Fruit fly (Drosophila melanogaster) whole organism, embryonic: ENCODE data around the gene CG8159.

Experiments
- CG10209 ChIP-seq: fragments of 200-800 bp; sonication (Bioruptor generic); optimal IDR thresholded peaks from 3 replicates; lab custom pipeline; 2017; ENCODE audit warnings: missing biosample characterization, mild to moderate bottlenecking, missing genetic modification characterization, missing genetic modification reagents
- CG12391 ChIP-seq: fragments of 200-800 bp; sonication (Bioruptor generic); optimal IDR thresholded peaks from 3 replicates; lab custom pipeline; 2018; ENCODE audit warnings: missing biosample characterization, mild to moderate bottlenecking, missing genetic modification characterization, moderate library complexity
- CG15269 ChIP-seq: fragments of 200-800 bp; sonication (Bioruptor generic); optimal IDR thresholded peaks from 2 replicates; lab custom pipeline; 2018; ENCODE audit warnings: missing biosample characterization, mild to moderate bottlenecking, missing genetic modification characterization, moderate library complexity
- CG15479 ChIP-seq: fragments of 200-800 bp; sonication (Bioruptor generic); optimal IDR thresholded peaks from 3 replicates; lab custom pipeline; 2019; ENCODE audit warnings: missing biosample characterization, mild to moderate bottlenecking, missing genetic modification characterization, moderate library complexity
- CG17385 ChIP-seq: fragments of 200-800 bp; sonication (Bioruptor generic); optimal IDR thresholded peaks from 3 replicates; lab custom pipeline; 2018; ENCODE audit warnings: missing biosample characterization, mild to moderate bottlenecking, missing genetic modification characterization
- CG17568 ChIP-seq: fragments of 200-800 bp; sonication (Bioruptor generic); optimal IDR thresholded peaks from 2 replicates; lab custom pipeline; 2018; ENCODE audit warnings: missing biosample characterization, mild to moderate bottlenecking, missing genetic modification characterization, moderate library complexity
- CG1792 ChIP-seq: fragments of 200-800 bp; sonication (Bioruptor generic); optimal IDR thresholded peaks from 2 replicates; lab custom pipeline; 2016; ENCODE audit warnings: missing biosample characterization, missing genetic modification characterization
- CG18262 ChIP-seq: fragments of 200-800 bp; optimal IDR thresholded peaks from 3 replicates; lab custom pipeline; 2019; ENCODE audit warnings: missing biosample characterization, mild to moderate bottlenecking, missing genetic modification characterization, moderate library complexity
- CG1832 ChIP-seq: fragments of 200-800 bp; sonication (Bioruptor generic); optimal IDR thresholded peaks from 2 replicates; lab custom pipeline; 2017; ENCODE audit warnings: missing biosample characterization, mild to moderate bottlenecking, missing genetic modification characterization, inconsistent platforms
- CG2120 ChIP-seq: fragments of 200-800 bp; sonication (Bioruptor generic); optimal IDR thresholded peaks from 3 replicates; lab custom pipeline; 2016; ENCODE audit warnings: missing biosample characterization, missing genetic modification characterization
- CG30020 ChIP-seq: fragments of 200-800 bp; optimal IDR thresholded peaks from 2 replicates; lab custom pipeline; 2019; ENCODE audit warnings: missing biosample characterization, mild to moderate bottlenecking, missing genetic modification characterization, moderate library complexity
- CG30403 ChIP-seq: fragments of 200-800 bp; sonication (Bioruptor generic); optimal IDR thresholded peaks from 3 replicates; lab custom pipeline; 2016; ENCODE audit warnings: missing biosample characterization, missing genetic modification characterization
- CG30431 ChIP-seq: fragments of 200-800 bp; sonication (Bioruptor generic); optimal IDR thresholded peaks from 2 replicates; lab custom pipeline; 2017; ENCODE audit warnings: missing biosample characterization, missing genetic modification characterization
- CG31441 ChIP-seq: fragments of 200-800 bp; sonication (Bioruptor generic); IDR thresholded peaks from 2 replicates; pipeline ENCODE4 v1.3.6; 2022; ENCODE audit warnings: missing biosample characterization, missing genetic modification characterization
- CG3281 ChIP-seq: fragments of 200-800 bp; sonication (Bioruptor generic); optimal IDR thresholded peaks from 3 replicates; lab custom pipeline; 2017; ENCODE audit warnings: missing biosample characterization, mild to moderate bottlenecking, missing genetic modification characterization
- CG43689 ChIP-seq: fragments of 200-800 bp; sonication (Bioruptor generic); IDR thresholded peaks from 2 replicates; pipeline ENCODE4 v1.3.6; 2022; ENCODE audit warnings: missing biosample characterization, missing genetic modification characterization
- CG4707 ChIP-seq: fragments of 200-800 bp; sonication (Bioruptor generic); optimal IDR thresholded peaks from 2 replicates; lab custom pipeline; 2018; ENCODE audit warnings: missing biosample characterization, mild to moderate bottlenecking, missing genetic modification characterization, moderate library complexity
- CG4854 ChIP-seq: fragments of 200-800 bp; sonication (Bioruptor generic); optimal IDR thresholded peaks from 2 replicates; lab custom pipeline; 2016; ENCODE audit warnings: missing biosample characterization, missing genetic modification characterization, inconsistent platforms
- CG8924 ChIP-seq: fragments of 200-800 bp; optimal IDR thresholded peaks from 3 replicates; lab custom pipeline; 2019; ENCODE audit warnings: missing biosample characterization, mild to moderate bottlenecking, missing genetic modification characterization, moderate library complexity
- HHEX ChIP-seq: fragments of 200-800 bp; sonication (Bioruptor generic); optimal IDR thresholded peaks from 3 replicates; lab custom pipeline; 2017; ENCODE audit warnings: missing biosample characterization, mild to moderate bottlenecking, missing genetic modification characterization, missing genetic modification reagents
- Hand ChIP-seq: fragments of 200-800 bp; sonication (Bioruptor generic); optimal IDR thresholded peaks from 2 replicates; lab custom pipeline; 2017; ENCODE audit warnings: mild to moderate bottlenecking, missing biosample characterization, missing genetic modification reagents, missing genetic modification characterization
- Hmr ChIP-seq: fragments of 200-800 bp; sonication (Bioruptor generic); optimal IDR thresholded peaks from 3 replicates; lab custom pipeline; 2017; ENCODE audit warnings: mild to moderate bottlenecking, missing biosample characterization, missing genetic modification reagents, missing genetic modification characterization
- Hr51 ChIP-seq, 2 experiments: fragments of 200-800 bp; sonication (Bioruptor generic); optimal IDR thresholded peaks; 2 replicates in 1 of 2; 3 replicates in 1 of 2; lab custom pipeline; 2016 to 2018; ENCODE audit warnings: missing biosample characterization in 2 of 2, missing genetic modification characterization in 2 of 2, mild to moderate bottlenecking in 1 of 2, moderate library complexity in 1 of 2
- Lpt ChIP-seq: fragments of >200 bp; optimal IDR thresholded peaks from 2 replicates; lab custom pipeline; 2018; ENCODE audit warnings: missing biosample characterization, missing genetic modification characterization
- MESR4 ChIP-seq: fragments of 200-800 bp; sonication (Bioruptor generic); optimal IDR thresholded peaks from 2 replicates; lab custom pipeline; 2018; ENCODE audit warnings: missing biosample characterization, mild to moderate bottlenecking, missing genetic modification characterization, moderate library complexity
- Med ChIP-seq: fragments of 200-800 bp; sonication (Bioruptor generic); peaks from one replicate; lab custom pipeline; 2016; ENCODE audit warnings: missing biosample characterization, missing genetic modification characterization, mild to moderate bottlenecking, inconsistent platforms, moderate library complexity
- Nf-YC ChIP-seq: fragments of 200-800 bp; optimal IDR thresholded peaks from 3 replicates; lab custom pipeline; 2019; ENCODE audit warnings: missing biosample characterization, mild to moderate bottlenecking, missing genetic modification characterization, moderate library complexity
- Optix ChIP-seq: fragments of 200-800 bp; sonication (Bioruptor generic); IDR thresholded peaks from 3 replicates; pipeline ENCODE4 v1.3.6; 2022; ENCODE audit warnings: missing biosample characterization, missing genetic modification characterization
- Ptx1 ChIP-seq: fragments of 200-800 bp; sonication (Bioruptor generic); IDR thresholded peaks from 2 replicates; pipeline ENCODE4 v1.3.6; 2022; ENCODE audit warnings: missing biosample characterization, missing genetic modification characterization
- Rfx ChIP-seq: fragments of 200-800 bp; sonication (Bioruptor generic); IDR thresholded peaks from 2 replicates; pipeline ENCODE4 v1.3.6; 2022; ENCODE audit warnings: missing biosample characterization, missing genetic modification characterization
- Ssrp ChIP-seq: fragments of 200-800 bp; sonication (Bioruptor generic); optimal IDR thresholded peaks from 2 replicates; lab custom pipeline; 2018; ENCODE audit warnings: missing biosample characterization, mild to moderate bottlenecking, missing genetic modification characterization, moderate library complexity
- TFAM ChIP-seq: fragments of 200-800 bp; sonication (Bioruptor generic); optimal IDR thresholded peaks from 2 replicates; lab custom pipeline; 2017; ENCODE audit warnings: missing biosample characterization, missing genetic modification characterization, inconsistent platforms
- btn ChIP-seq: fragments of 200-800 bp; sonication (Bioruptor generic); optimal IDR thresholded peaks from 2 replicates; lab custom pipeline; 2016; ENCODE audit warnings: missing biosample characterization, missing genetic modification characterization
- esg ChIP-seq: fragments of 200-800 bp; sonication (Bioruptor generic); conservative IDR thresholded peaks from 2 replicates; pipeline ENCODE4 v1.3.6; 2022; ENCODE audit warnings: missing biosample characterization, missing genetic modification characterization
- exex ChIP-seq: fragments of 200-800 bp; sonication (Bioruptor generic); optimal IDR thresholded peaks from 4 replicates; lab custom pipeline; 2018; ENCODE audit warnings: missing biosample characterization, mild to moderate bottlenecking, missing genetic modification characterization, moderate library complexity
- fd3F ChIP-seq: fragments of 200-800 bp; sonication (Bioruptor generic); optimal IDR thresholded peaks from 2 replicates; lab custom pipeline; 2018; ENCODE audit warnings: missing biosample characterization, mild to moderate bottlenecking, missing genetic modification characterization, moderate library complexity
- fd96Cb ChIP-seq: fragments of 200-800 bp; sonication (Bioruptor generic); optimal IDR thresholded peaks from 2 replicates; lab custom pipeline; 2018; ENCODE audit warnings: missing biosample characterization, mild to moderate bottlenecking, missing genetic modification characterization, moderate library complexity
- gcm ChIP-seq: fragments of 200-800 bp; sonication (Bioruptor generic); optimal IDR thresholded peaks from 2 replicates; lab custom pipeline; 2019; ENCODE audit warnings: missing biosample characterization, mild to moderate bottlenecking, missing genetic modification characterization, moderate library complexity
- gem ChIP-seq: fragments of 200-800 bp; sonication (Bioruptor generic); optimal IDR thresholded peaks from 2 replicates; lab custom pipeline; 2019; ENCODE audit warnings: missing biosample characterization, mild to moderate bottlenecking, missing genetic modification characterization, moderate library complexity
- gsb ChIP-seq: fragments of 200-800 bp; sonication (Bioruptor generic); IDR thresholded peaks from 2 replicates; pipeline ENCODE4 v1.3.6; 2022; ENCODE audit warnings: missing biosample characterization, missing genetic modification characterization
- lilli ChIP-seq: fragments of 200-800 bp; sonication (Bioruptor generic); optimal IDR thresholded peaks from 3 replicates; lab custom pipeline; 2016; ENCODE audit warnings: missing biosample characterization, missing genetic modification characterization
- nmo ChIP-seq: fragments of 200-800 bp; sonication (Bioruptor generic); optimal IDR thresholded peaks from 2 replicates; lab custom pipeline; 2018; ENCODE audit warnings: missing biosample characterization, mild to moderate bottlenecking, missing genetic modification characterization, moderate library complexity
- nom ChIP-seq: fragments of 200-800 bp; sonication (Bioruptor generic); optimal IDR thresholded peaks from 2 replicates; lab custom pipeline; 2017; ENCODE audit warnings: missing biosample characterization, missing genetic modification characterization, mild to moderate bottlenecking, moderate library complexity, missing genetic modification reagents
- rib ChIP-seq: fragments of 200-800 bp; sonication (Bioruptor generic); IDR thresholded peaks from 2 replicates; pipeline ENCODE4 v1.3.6; 2022; ENCODE audit warnings: missing biosample characterization, missing genetic modification characterization
- row ChIP-seq: fragments of 200-800 bp; sonication (Bioruptor generic); IDR thresholded peaks from 3 replicates; pipeline ENCODE4 v1.3.6; 2022; ENCODE audit warnings: missing biosample characterization, missing genetic modification characterization
- sisA ChIP-seq: fragments of 200-800 bp; sonication (Bioruptor generic); IDR thresholded peaks from 2 replicates; pipeline ENCODE4 v1.3.6; 2022; ENCODE audit warnings: missing biosample characterization, missing genetic modification characterization
- tgo ChIP-seq: fragments of 200-800 bp; sonication (Bioruptor generic); IDR thresholded peaks from 3 replicates; pipeline ENCODE4 v1.3.6; 2022; ENCODE audit warnings: missing biosample characterization, missing genetic modification characterization
- unpg ChIP-seq: fragments of 200-800 bp; sonication (Bioruptor generic); optimal IDR thresholded peaks from 3 replicates; lab custom pipeline; 2018; ENCODE audit warnings: missing biosample characterization, mild to moderate bottlenecking, missing genetic modification characterization, moderate library complexity
- wor ChIP-seq: fragments of 200-800 bp; sonication (Bioruptor generic); IDR thresholded peaks from 2 replicates; pipeline ENCODE4 v1.3.6; 2022; ENCODE audit warnings: missing biosample characterization, missing genetic modification characterization
- zen2 ChIP-seq: fragments of 200-800 bp; sonication (Bioruptor generic); IDR thresholded peaks from 3 replicates; pipeline ENCODE4 v1.3.6; 2022; ENCODE audit warnings: missing biosample characterization, missing genetic modification characterization; ENCODE audit not compliant: partially characterized antibody

Gene CG8159

DNA sequence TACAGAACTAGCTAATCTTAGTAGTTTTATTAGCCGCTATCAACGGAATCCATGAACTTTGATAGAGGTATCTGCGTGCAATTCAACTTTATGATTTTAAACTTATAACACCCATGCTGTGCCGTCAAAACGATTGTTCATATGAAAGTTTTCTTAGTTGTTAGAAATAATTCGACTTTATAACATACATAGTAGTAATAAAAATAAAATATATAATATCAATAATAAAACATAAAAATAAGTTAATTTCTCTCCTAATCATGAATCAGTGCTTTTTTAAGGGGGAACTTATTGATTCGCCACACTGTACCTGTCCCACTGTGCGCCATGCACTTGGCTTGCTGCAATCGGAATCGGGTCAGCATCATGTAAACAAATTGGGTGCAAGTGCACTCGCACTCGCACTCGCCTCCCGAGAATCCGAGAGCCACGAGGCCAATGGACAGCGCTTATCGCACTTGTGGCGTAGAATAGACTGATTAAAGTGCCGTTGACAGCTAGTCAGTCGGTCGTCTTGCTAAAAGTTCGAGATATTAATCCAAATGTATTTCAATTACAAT is 14.7 kb upstream of the CG8159 start (continued):
- TF ChIP-seq CG15479 (GFP tag; lab: Kevin White, UChicago) (no peak), Med (GFP tag; lab: Kevin White, UChicago) (peak; percentile 5), CG17568 (GFP tag; lab: Kevin White, UChicago) (no peak), Nf-YC (no peak), CG15269 (peak; percentile 9), fd3F (no peak), lilli (no peak), MESR4 (GFP tag; lab: Kevin White, UChicago) (no peak), CG43689 (GFP tag; lab: Robert Waterston, UW) (no peak), CG30431 (GFP tag; lab: Kevin White, UChicago) (no peak), sisA (GFP tag; lab: Robert Waterston, UW) (no peak), CG4854 (GFP tag; lab: Kevin White, UChicago) (no peak), esg (GFP tag; lab: Robert Waterston, UW) (no peak; the same call in 1 of the 2 replicates), CG2120 (no peak), CG31441 (peak; percentile 33; the same call in 1 of the 2 replicates), CG30020 (tag; lab: Kevin White, UChicago) (no peak), Lpt (GFP tag; lab: Kevin White, UChicago) (no peak), CG30403 (GFP tag; lab: Kevin White, UChicago) (no peak), Optix (GFP tag; lab: Robert Waterston, UW) (0 out of 3 replicates have a peak, but pooled peaks have one; percentile 26), Hr51 (GFP tag; optimal IDR thresholded peaks at IDR 0.05; lab: Kevin White, UChicago) (peak in 1 of 2 experiments; percentile 63), unpg (GFP tag; lab: Kevin White, UChicago) (peak; percentile 37), btn (GFP tag; lab: Kevin White, UChicago) (no peak), wor (GFP tag; lab: Robert Waterston, UW) (no peak), TFAM (GFP tag; lab: Kevin White, UChicago) (no peak), rib (GFP tag; lab: Robert Waterston, UW) (no peak), row (GFP tag; lab: Robert Waterston, UW) (peak; percentile 37; the same call in 1 of the 3 replicates), CG4707 (GFP tag; lab: Kevin White, UChicago) (peak; percentile 86), gsb (GFP tag; lab: Robert Waterston, UW) (no peak), zen2 (no peak), tgo (GFP tag; lab: Robert Waterston, UW) (no peak), exex (no peak)

- TF ChIP-seq Ptx1 (no peak), CG17385 (GFP tag; lab: Kevin White, UChicago) (peak; percentile 21), CG31441 (0 out of 2 replicates have a peak, but pooled peaks have one; percentile 23), CG18262 (tag; lab: Kevin White, UChicago) (peak; percentile 57), Med (GFP tag; lab: Kevin White, UChicago) (peak; percentile 80), Rfx (peak; percentile 30; the same call in 1 of the 2 replicates), Hmr (GFP tag; lab: Kevin White, UChicago) (peak; percentile 46), CG3281 (peak; percentile 19), gcm (peak; percentile 5), Hand (GFP tag; lab: Kevin White, UChicago) (peak; percentile 39), row (GFP tag; lab: Robert Waterston, UW) (peak; percentile 50; the same call in 2 of the 3 replicates), nom (GFP tag; lab: Kevin White, UChicago) (peak; percentile 9), CG1792 (no peak), nmo (peak; percentile 3), CG1832 (no peak), CG12391 (peak; percentile 19), CG10209 (peak; percentile 16), gem (tag; lab: Kevin White, UChicago) (peak; percentile 64), Ssrp (tag; lab: Kevin White, UChicago) (peak; percentile 11), CG8924 (tag; lab: Kevin White, UChicago) (peak; percentile 44), HHEX (GFP tag; lab: Kevin White, UChicago) (peak; percentile 6), fd96Cb (tag; lab: Kevin White, UChicago) (peak; percentile 13)
Measured at dm6 chr3R:8712722-8713131, 13.9 kb upstream of the CG8159 start, which contains the start of gene CG8112. Gene CG8112 (plus strand): TSS chr3R:8712933.
